Worm (Caenorhabditis elegans) whole organism, L4 larva: ENCODE measurements around the gene ckb-2.

Experiments
- D1046.2 ChIP-seq: fragments of 200-800 bp; sonication (Bioruptor generic); IDR thresholded peaks from 2 replicates; pipeline ENCODE4 v1.3.6; 2022; ENCODE audit warnings: missing genetic modification characterization, missing compliant biosample characterization
- F10B5.3 ChIP-seq: sonication (generic microtip); optimal IDR thresholded peaks from 2 replicates; lab custom pipeline; 2016; ENCODE audit warnings: mild to moderate bottlenecking, missing genetic modification characterization, missing compliant biosample characterization
- F26F4.8 ChIP-seq: fragments of 200-800 bp; sonication (Bioruptor generic); conservative IDR thresholded peaks from 2 replicates; pipeline ENCODE4 v1.3.6; 2022; ENCODE audit warnings: missing genetic modification characterization, missing compliant biosample characterization
- F37D6.2 ChIP-seq: sonication (generic microtip); optimal IDR thresholded peaks from 2 replicates; lab custom pipeline; 2016; ENCODE audit warnings: mild to moderate bottlenecking, missing genetic modification characterization, missing compliant biosample characterization
- F44E2.7 ChIP-seq: fragments of 200-800 bp; sonication (Bioruptor generic); IDR thresholded peaks from 2 replicates; pipeline ENCODE4 v2.1.2; 2022; ENCODE audit warnings: missing genetic modification characterization, missing compliant biosample characterization
- F49E8.2 ChIP-seq: sonication (generic microtip); optimal IDR thresholded peaks from 2 replicates; lab custom pipeline; 2016; ENCODE audit warnings: missing compliant biosample characterization, mild to moderate bottlenecking, missing genetic modification characterization, borderline replicate concordance
- R02D3.7 ChIP-seq: fragments of 150-350 bp; sonication (generic microtip); optimal IDR thresholded peaks from 3 replicates; lab custom pipeline; 2014; ENCODE audit warnings: missing biosample characterization, missing genetic modification characterization
- T20F7.1 ChIP-seq: fragments of 200-800 bp; sonication (Bioruptor generic); optimal IDR thresholded peaks from 2 replicates; lab custom pipeline; 2018; ENCODE audit warnings: mild to moderate bottlenecking, missing genetic modification characterization, missing compliant biosample characterization
- Y48G9A.11 ChIP-seq: fragments of 200-800 bp; sonication (Bioruptor generic); IDR thresholded peaks from 2 replicates; pipeline ENCODE4 v1.3.6; 2022; ENCODE audit warnings: missing genetic modification reagents, missing genetic modification characterization, missing compliant biosample characterization
- Y5F2A.4 ChIP-seq: fragments of 200-800 bp; sonication (Bioruptor generic); optimal IDR thresholded peaks from 2 replicates; lab custom pipeline; 2018; ENCODE audit warnings: mild to moderate bottlenecking, missing genetic modification characterization, missing compliant biosample characterization
- Y75B8A.6 ChIP-seq: fragments of 200-800 bp; sonication (Bioruptor generic); IDR thresholded peaks from 2 replicates; pipeline ENCODE4 v1.3.6; 2022; ENCODE audit warnings: missing genetic modification reagents, missing genetic modification characterization, missing compliant biosample characterization
- ZK337.2 ChIP-seq: fragments of 200-800 bp; sonication (Bioruptor generic); IDR thresholded peaks from 2 replicates; pipeline ENCODE4 v1.3.6; 2022; ENCODE audit warnings: missing genetic modification reagents, missing genetic modification characterization, missing compliant biosample characterization
- ceh-20 ChIP-seq: fragments of 200-800 bp; sonication (Bioruptor generic); IDR thresholded peaks from 2 replicates; pipeline ENCODE4 v1.3.6; 2022; ENCODE audit warnings: missing genetic modification reagents, missing genetic modification characterization, missing compliant biosample characterization
- ceh-28 ChIP-seq: fragments of 150-350 bp; optimal IDR thresholded peaks from 2 replicates; lab custom pipeline; 2014; ENCODE audit warnings: missing biosample characterization, missing genetic modification reagents, missing genetic modification characterization
- ceh-32 ChIP-seq: sonication (generic microtip); optimal IDR thresholded peaks from 2 replicates; lab custom pipeline; 2016; ENCODE audit warnings: mild to moderate bottlenecking, missing genetic modification characterization, missing compliant biosample characterization; ENCODE audit not compliant: poor library complexity
- ceh-44 ChIP-seq: fragments of 200-800 bp; sonication (Bioruptor generic); IDR thresholded peaks from 2 replicates; pipeline ENCODE4 v1.3.6; 2022; ENCODE audit warnings: missing genetic modification reagents, missing genetic modification characterization, missing compliant biosample characterization
- daf-16 ChIP-seq, 3 experiments: sonication (generic microtip); optimal IDR thresholded peaks; 2 replicates each; lab custom pipeline; 2016 to 2017; ENCODE audit warnings: missing genetic modification characterization in 3 of 3, missing genetic modification reagents in 3 of 3, mild to moderate bottlenecking in 2 of 3, missing compliant biosample characterization in 2 of 3, missing biosample characterization in 1 of 3, moderate library complexity in 1 of 3
- daf-8 ChIP-seq: fragments of 200-800 bp; sonication (Bioruptor generic); IDR thresholded peaks from 2 replicates; pipeline ENCODE4 v1.3.6; 2022; ENCODE audit warnings: missing genetic modification characterization, missing compliant biosample characterization
- dmd-6 ChIP-seq: fragments of 200-800 bp; sonication (Bioruptor generic); IDR thresholded peaks from 2 replicates; pipeline ENCODE4 v1.3.6; 2022; ENCODE audit warnings: missing genetic modification reagents, missing genetic modification characterization, missing compliant biosample characterization
- dmd-8 ChIP-seq: fragments of 200-800 bp; sonication (Bioruptor generic); IDR thresholded peaks from 2 replicates; pipeline ENCODE4 v1.3.6; 2022; ENCODE audit warnings: missing genetic modification characterization, missing compliant biosample characterization
- dmd-9 ChIP-seq: fragments of 200-800 bp; sonication (Bioruptor generic); IDR thresholded peaks from 2 replicates; pipeline ENCODE4 v1.3.6; 2022; ENCODE audit warnings: missing genetic modification reagents, missing genetic modification characterization, missing compliant biosample characterization
- dpl-1 ChIP-seq: fragments of 150-350 bp; optimal IDR thresholded peaks from 2 replicates; lab custom pipeline; 2014; ENCODE audit warnings: missing biosample characterization, missing genetic modification reagents, missing genetic modification characterization
- egl-43 ChIP-seq: fragments of 200-800 bp; sonication (Bioruptor generic); IDR thresholded peaks from 2 replicates; pipeline ENCODE4 v1.3.6; 2022; ENCODE audit warnings: missing genetic modification reagents, missing genetic modification characterization, missing compliant biosample characterization
- hif-1 ChIP-seq, 2 experiments: sonication (generic microtip); optimal IDR thresholded peaks; 2 replicates each; lab custom pipeline; 2016 to 2017; ENCODE audit warnings: missing compliant biosample characterization in 2 of 2, missing genetic modification characterization in 2 of 2, missing genetic modification reagents in 2 of 2, missing genotype in 2 of 2, mild to moderate bottlenecking in 1 of 2
- lin-13 ChIP-seq: fragments of 150-350 bp; optimal IDR thresholded peaks from 2 replicates; lab custom pipeline; 2014; ENCODE audit warnings: missing biosample characterization, missing genetic modification reagents, missing genetic modification characterization
- lin-15B ChIP-seq: fragments of 150-350 bp; sonication (generic microtip); optimal IDR thresholded peaks from 3 replicates; lab custom pipeline; 2014; ENCODE audit warnings: missing biosample characterization, missing genetic modification characterization
- lir-3 ChIP-seq: sonication (generic microtip); optimal IDR thresholded peaks from 2 replicates; lab custom pipeline; 2016; ENCODE audit warnings: mild to moderate bottlenecking, missing genetic modification characterization, missing compliant biosample characterization
- madf-5 ChIP-seq, 2 experiments: fragments of 200-800 bp; sonication (Bioruptor generic); IDR thresholded peaks; 2 replicates each; pipeline ENCODE4 v1.3.6; 2022; ENCODE audit warnings: missing compliant biosample characterization in 2 of 2, missing genetic modification characterization in 2 of 2
- madf-9 ChIP-seq: fragments of 200-800 bp; sonication (Bioruptor generic); conservative IDR thresholded peaks from 2 replicates; pipeline ENCODE4 v1.3.6; 2022; ENCODE audit warnings: missing genetic modification reagents, missing genetic modification characterization, missing compliant biosample characterization
- mdl-1 ChIP-seq, 2 experiments: fragments of 150-350 bp in 1 of 2; sonication (generic microtip) in 1 of 2; optimal IDR thresholded peaks; 2 replicates each; lab custom pipeline; 2014 to 2017; ENCODE audit warnings: missing biosample characterization in 2 of 2, missing genetic modification characterization in 2 of 2
- mxl-2 ChIP-seq: fragments of 200-800 bp; sonication (Bioruptor generic); conservative IDR thresholded peaks from 2 replicates; pipeline ENCODE4 v1.3.6; 2022; ENCODE audit warnings: missing genetic modification reagents, missing genetic modification characterization, missing compliant biosample characterization
- nhr-10 ChIP-seq: fragments of 150-350 bp; optimal IDR thresholded peaks from 2 replicates; lab custom pipeline; 2014; ENCODE audit warnings: missing biosample characterization, missing genetic modification characterization
- nhr-102 ChIP-seq: sonication (generic microtip); optimal IDR thresholded peaks from 2 replicates; lab custom pipeline; 2016; ENCODE audit warnings: mild to moderate bottlenecking, missing genetic modification characterization, moderate library complexity, missing compliant biosample characterization
- nhr-11 ChIP-seq: fragments of 150-350 bp; optimal IDR thresholded peaks from 2 replicates; lab custom pipeline; 2014; ENCODE audit warnings: missing biosample characterization, missing genetic modification characterization
- nhr-111 ChIP-seq: fragments of 200-800 bp; sonication (Bioruptor generic); optimal IDR thresholded peaks from 2 replicates; lab custom pipeline; 2018; ENCODE audit warnings: mild to moderate bottlenecking, missing genetic modification characterization, missing compliant biosample characterization
- nhr-25 ChIP-seq: sonication (generic microtip); optimal IDR thresholded peaks from 2 replicates; lab custom pipeline; 2017; ENCODE audit warnings: missing genetic modification characterization, mild to moderate bottlenecking, missing compliant biosample characterization, antibody characterized with exemption, moderate library complexity, borderline replicate concordance; ENCODE audit not compliant: insufficient read depth
- nhr-42 ChIP-seq: fragments of 200-800 bp; sonication (Bioruptor generic); IDR thresholded peaks from 2 replicates; pipeline ENCODE4 v1.3.6; 2022; ENCODE audit warnings: missing genetic modification characterization, missing compliant biosample characterization
- nhr-48 ChIP-seq: sonication (generic microtip); optimal IDR thresholded peaks from 2 replicates; lab custom pipeline; 2016; ENCODE audit warnings: mild to moderate bottlenecking, missing genetic modification characterization, missing compliant biosample characterization
- nhr-76 ChIP-seq: fragments of 150-350 bp; optimal IDR thresholded peaks from 2 replicates; lab custom pipeline; 2014; ENCODE audit warnings: missing biosample characterization, missing genetic modification characterization
- pha-4 ChIP-seq, 2 experiments: fragments of 150-350 bp in 1 of 2; fragments of 200-800 bp in 1 of 2; sonication (Bioruptor generic) in 1 of 2; IDR thresholded peaks in 1 of 2; optimal IDR thresholded peaks in 1 of 2; 2 replicates each; pipeline versions ENCODE4 v1.3.6 to Lab custom; 2014 to 2022; ENCODE audit warnings: missing genetic modification characterization in 2 of 2, missing genetic modification reagents in 2 of 2, missing biosample characterization in 1 of 2, missing compliant biosample characterization in 1 of 2
- rbr-2 ChIP-seq: sonication (generic microtip); optimal IDR thresholded peaks from 2 replicates; lab custom pipeline; 2016; ENCODE audit warnings: missing genotype, missing genetic modification characterization, missing compliant biosample characterization
- saeg-2 ChIP-seq: fragments of 200-800 bp; sonication (Bioruptor generic); IDR thresholded peaks from 2 replicates; pipeline ENCODE4 v1.3.6; 2022; ENCODE audit warnings: missing genetic modification reagents, missing genetic modification characterization, missing compliant biosample characterization
- skn-1 ChIP-seq: fragments of 150-350 bp; optimal IDR thresholded peaks from 2 replicates; lab custom pipeline; 2014; ENCODE audit warnings: missing biosample characterization, missing genetic modification characterization
- snpc-1.2 ChIP-seq: fragments of 200-800 bp; sonication (Bioruptor generic); IDR thresholded peaks from 2 replicates; pipeline ENCODE4 v1.3.6; 2022; ENCODE audit warnings: missing genetic modification reagents, missing genetic modification characterization, missing compliant biosample characterization
- spr-3 ChIP-seq: fragments of 200-800 bp; sonication (Bioruptor generic); optimal IDR thresholded peaks from 2 replicates; lab custom pipeline; 2018; ENCODE audit warnings: mild to moderate bottlenecking, missing genetic modification characterization, missing compliant biosample characterization
- unc-130 ChIP-seq: sonication (generic microtip); optimal IDR thresholded peaks from 2 replicates; lab custom pipeline; 2016; ENCODE audit warnings: missing genetic modification reagents, missing genetic modification characterization, missing compliant biosample characterization
- zag-1 ChIP-seq: fragments of 150-350 bp; optimal IDR thresholded peaks from 2 replicates; lab custom pipeline; 2014; ENCODE audit warnings: missing biosample characterization, missing genetic modification characterization
- ztf-11 ChIP-seq: fragments of 150-350 bp; optimal IDR thresholded peaks from 2 replicates; lab custom pipeline; 2014; ENCODE audit warnings: missing biosample characterization, missing genetic modification characterization

The ckb-2 gene

ce11 chrIII:4412108-4413009 lies 44.6 kb downstream of the ckb-2 start (continued):
- TF ChIP-seq rbr-2 (tag; lab: Kevin White, UChicago) (no peak), dmd-9 (GFP tag; lab: Robert Waterston, UW) (no peak), F44E2.7 (GFP tag; lab: Robert Waterston, UW) (no peak), nhr-25 (tag; lab: Kevin White, UChicago) (no peak), nhr-10 (tag; lab: Kevin White, UChicago) (no peak), saeg-2 (GFP tag; lab: Robert Waterston, UW) (no peak), lir-3 (tag; lab: Kevin White, UChicago) (no peak), ceh-20 (no peak), F49E8.2 (no peak), T20F7.1 (GFP tag; lab: Kevin White, UChicago) (no peak), mxl-2 (GFP tag; lab: Robert Waterston, UW) (no peak), nhr-102 (tag; lab: Kevin White, UChicago) (no peak), zag-1 (tag; lab: Kevin White, UChicago) (no peak), lin-13 (GFP tag; lab: Kevin White, UChicago) (no peak), D1046.2 (GFP tag; lab: Robert Waterston, UW) (no peak), lin-15B (tag; lab: Kevin White, UChicago) (no peak), egl-43 (GFP tag; lab: Robert Waterston, UW) (no peak), nhr-11 (tag; lab: Kevin White, UChicago) (no peak), nhr-111 (GFP tag; lab: Kevin White, UChicago) (no peak), madf-9 (GFP tag; lab: Robert Waterston, UW) (no peak), Y5F2A.4 (GFP tag; lab: Kevin White, UChicago) (no peak), hif-1 (tag; optimal IDR thresholded peaks at IDR 0.05; lab: Kevin White, UChicago) (no peak), dpl-1 (GFP tag; lab: Kevin White, UChicago) (no peak), nhr-48 (tag; lab: Kevin White, UChicago) (peak; percentile 93), R02D3.7 (peak; percentile 46), spr-3 (GFP tag; lab: Kevin White, UChicago) (no peak), F37D6.2 (tag; lab: Kevin White, UChicago) (no peak), F10B5.3 (tag; lab: Kevin White, UChicago) (no peak), nhr-42 (GFP tag; lab: Robert Waterston, UW) (no peak), ztf-11 (tag; lab: Kevin White, UChicago) (no peak), nhr-76 (tag; lab: Kevin White, UChicago) (no peak), dmd-6 (peak; percentile 81), skn-1 (tag; lab: Kevin White, UChicago) (no peak), ZK337.2 (GFP tag; lab: Robert Waterston, UW) (no peak), ceh-32 (tag; lab: Kevin White, UChicago) (no peak), snpc-1.2 (GFP tag; lab: Robert Waterston, UW) (no peak), unc-130 (GFP tag; lab: Kevin White, UChicago) (peak; percentile 28), daf-8 (GFP tag; lab: Robert Waterston, UW) (no peak), Y48G9A.11 (no peak), dmd-8 (GFP tag; lab: Robert Waterston, UW) (no peak), Y75B8A.6 (GFP tag; lab: Robert Waterston, UW) (no peak), madf-5 (GFP tag; IDR thresholded peaks at IDR 0.05; lab: Robert Waterston, UW) (no peak), ceh-28 (tag; lab: Kevin White, UChicago) (no peak), ceh-44 (no peak), pha-4 (GFP tag; IDR thresholded peaks at IDR 0.05; lab: Robert Waterston, UW) (no peak), pha-4 (tag; optimal IDR thresholded peaks at IDR 0.05; lab: Kevin White, UChicago) (no peak), daf-16 (GFP tag; optimal IDR thresholded peaks at IDR 0.05; lab: Kevin White, UChicago) (no peak), daf-16 (tag; optimal IDR thresholded peaks at IDR 0.05; lab: Kevin White, UChicago) (peak; percentile 25), mdl-1 (tag; optimal IDR thresholded peaks at IDR 0.05; lab: Kevin White, UChicago) (peak; percentile 13 to 19), F26F4.8 (GFP tag; lab: Robert Waterston, UW) (no peak)
